Worm (Caenorhabditis elegans): ENCODE data around the gene irld-49.

irld-49 gene

DNA sequence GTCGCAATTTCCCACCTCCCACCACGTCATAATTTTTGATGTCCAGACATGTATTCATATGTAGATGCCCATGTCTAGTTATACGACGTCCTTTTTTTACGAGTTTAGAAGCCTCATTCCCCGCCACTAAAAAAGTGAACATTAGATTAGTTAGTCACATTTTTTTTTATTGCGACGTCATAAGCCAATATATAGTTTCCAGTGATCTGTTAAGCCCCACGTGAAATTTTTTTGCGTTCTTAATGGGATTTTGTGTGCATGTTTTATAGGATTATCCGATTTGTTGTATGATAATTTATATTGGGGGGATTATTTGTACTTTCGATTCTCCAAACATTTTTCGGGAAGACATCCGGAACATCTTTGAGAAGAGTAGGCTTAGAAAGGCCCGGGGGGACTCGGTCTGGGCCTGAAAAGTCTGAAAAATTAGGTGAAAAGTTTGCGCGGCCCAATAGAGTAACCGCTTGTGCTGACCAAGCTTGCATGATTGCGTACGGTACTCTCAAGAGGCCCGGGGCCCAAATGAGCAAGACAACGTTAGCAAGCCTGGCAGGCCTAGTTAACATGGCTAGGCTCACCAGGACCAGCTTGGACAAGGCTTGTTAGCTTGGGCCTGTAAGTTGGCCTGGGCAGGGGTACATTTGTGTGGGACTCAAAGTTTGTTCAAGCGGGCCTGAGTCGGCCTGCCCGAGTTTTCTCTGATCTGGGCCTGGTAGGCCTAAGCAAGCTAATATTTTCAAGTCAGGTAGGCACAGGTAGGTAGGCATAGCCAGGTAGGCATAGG is 21.4 kb downstream of the irld-49 start:
- TF ChIP-seq lin-39 (tag; optimal IDR thresholded peaks at IDR 0.05) (no peak), Y55F3AM.14 (GFP tag; optimal IDR thresholded peaks at IDR 0.05) (no peak), nhr-10 (tag; optimal IDR thresholded peaks at IDR 0.05) (no peak), nhr-21 (tag; optimal IDR thresholded peaks at IDR 0.05) (no peak), sma-9 (GFP tag; optimal IDR thresholded peaks at IDR 0.05) (no peak), sma-9 (tag; optimal IDR thresholded peaks at IDR 0.05) (no peak)

- TF ChIP-seq gmeb-1 (tag; optimal IDR thresholded peaks at IDR 0.05) (no peak), fos-1 (tag; optimal IDR thresholded peaks at IDR 0.05) (no peak), ztf-1 (GFP tag; conservative IDR thresholded peaks at IDR 0.05) (no peak), sma-9 (GFP tag; optimal IDR thresholded peaks at IDR 0.05) (no peak), sma-9 (tag; optimal IDR thresholded peaks at IDR 0.05) (no peak), lsy-2 (tag; optimal IDR thresholded peaks at IDR 0.05) (no peak), nhr-21 (tag; optimal IDR thresholded peaks at IDR 0.05) (no peak), unc-62 (GFP tag; optimal IDR thresholded peaks at IDR 0.05) (no peak), alr-1 (tag; optimal IDR thresholded peaks at IDR 0.05) (no peak), blmp-1 (tag; optimal IDR thresholded peaks at IDR 0.05; ENCODE audit: insufficient read depth) (no peak), nhr-25 (tag; optimal IDR thresholded peaks at IDR 0.05) (no peak), Y55F3AM.14 (GFP tag; optimal IDR thresholded peaks at IDR 0.05) (no peak), crh-2 (tag; optimal IDR thresholded peaks at IDR 0.05) (no peak), lin-39 (tag; optimal IDR thresholded peaks at IDR 0.05) (no peak), peb-1 (tag; optimal IDR thresholded peaks at IDR 0.05) (no peak), nhr-11 (tag; optimal IDR thresholded peaks at IDR 0.05) (no peak), skn-1 (tag; optimal IDR thresholded peaks at IDR 0.05) (no peak), mab-5 (tag; optimal IDR thresholded peaks at IDR 0.05) (no peak), unc-39 (tag; optimal IDR thresholded peaks at IDR 0.05) (no peak)
Observed at ce11 chrII:2966350-2966749, 22.4 kb downstream of the irld-49 start.

DNA sequence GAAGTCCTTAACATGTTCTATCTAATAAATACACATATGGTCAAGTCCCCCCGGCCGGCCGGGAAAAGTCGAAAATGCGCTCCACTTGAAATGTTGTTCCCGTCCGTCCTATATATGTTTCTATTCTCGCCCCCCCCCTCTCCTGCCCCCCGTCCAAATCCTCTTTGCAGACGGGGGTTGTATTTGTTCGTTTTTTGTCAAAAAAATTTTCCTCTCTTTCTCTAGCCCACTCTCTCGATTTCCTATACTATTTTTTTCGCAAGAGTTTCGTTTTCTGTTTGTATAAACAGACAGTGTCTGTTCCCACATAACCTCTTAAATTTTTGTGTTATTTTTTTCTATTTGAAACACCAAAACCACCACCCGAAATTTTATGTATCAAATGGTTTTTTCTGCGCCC is 23.1 kb downstream of the irld-49 start:
- no peak for TF ChIP-seq nhr-25 (tag; optimal IDR thresholded peaks at IDR 0.05)
- TF ChIP-seq sma-9 (GFP tag; optimal IDR thresholded peaks at IDR 0.05): peak; percentile 8
- TF ChIP-seq sma-9 (tag; optimal IDR thresholded peaks at IDR 0.05): no peak
- TF ChIP-seq unc-55 (GFP tag; optimal IDR thresholded peaks at IDR 0.05): no peak
- TF ChIP-seq nhr-6 (tag; optimal IDR thresholded peaks at IDR 0.05): no peak
- TF ChIP-seq lin-11 (tag; optimal IDR thresholded peaks at IDR 0.05): no peak
- no peak for TF ChIP-seq ZK546.5 (tag; optimal IDR thresholded peaks at IDR 0.05)
- no peak for TF ChIP-seq nhr-21 (tag; optimal IDR thresholded peaks at IDR 0.05)
- TF ChIP-seq crh-2 (tag; optimal IDR thresholded peaks at IDR 0.05): no peak
- no peak for TF ChIP-seq ztf-1 (GFP tag; conservative IDR thresholded peaks at IDR 0.05)
- TF ChIP-seq F13H6.1 (tag; optimal IDR thresholded peaks at IDR 0.05): peak; percentile 74
- no peak for TF ChIP-seq mbf-1 (tag; optimal IDR thresholded peaks at IDR 0.05)

DNA sequence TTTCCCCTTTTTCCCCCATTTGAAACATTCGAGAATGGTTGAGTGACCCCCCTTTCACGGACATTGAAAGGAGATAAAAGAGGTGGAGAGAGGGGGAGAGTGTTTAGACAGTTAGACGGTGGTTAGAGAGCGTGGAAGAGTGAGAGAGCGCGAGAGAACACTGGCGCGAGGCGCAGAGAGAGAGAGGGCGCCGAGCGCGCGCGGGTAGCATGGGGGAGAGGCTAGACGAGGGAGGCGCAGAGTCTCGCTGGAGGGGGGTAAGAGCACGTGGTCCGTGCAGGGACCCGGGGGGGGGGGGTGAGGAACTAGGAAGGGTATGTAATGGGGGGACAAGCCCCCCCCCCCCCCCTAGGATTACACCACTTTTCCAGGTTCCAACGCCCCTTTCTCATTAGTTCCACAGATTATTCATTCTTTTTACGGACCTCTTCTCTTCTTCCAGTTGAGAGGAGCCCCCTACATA is 30.0 kb downstream of the irld-49 start:
- TF ChIP-seq nhr-11 (tag; optimal IDR thresholded peaks at IDR 0.05) (no peak), dmd-4 (tag; optimal IDR thresholded peaks at IDR 0.05) (no peak), zag-1 (tag; optimal IDR thresholded peaks at IDR 0.05) (peak; percentile 90), ama-1 (optimal IDR thresholded peaks at IDR 0.05) (peak; percentile 81), nhr-237 (tag; optimal IDR thresholded peaks at IDR 0.05) (peak; percentile 69), ceh-82 (tag; optimal IDR thresholded peaks at IDR 0.05) (peak; percentile 26), R02D3.7 (tag; optimal IDR thresholded peaks at IDR 0.05) (peak; percentile 40), egl-27 (tag; optimal IDR thresholded peaks at IDR 0.05) (peak; percentile 99), blmp-1 (tag; optimal IDR thresholded peaks at IDR 0.05; ENCODE audit: insufficient read depth) (peak; percentile 79), nhr-21 (tag; optimal IDR thresholded peaks at IDR 0.05) (peak; percentile 96), aly-2 (tag; optimal IDR thresholded peaks at IDR 0.05) (no peak), ztf-11 (tag; optimal IDR thresholded peaks at IDR 0.05) (peak; percentile 71), skn-1 (tag; optimal IDR thresholded peaks at IDR 0.05) (no peak), nhr-23 (tag; optimal IDR thresholded peaks at IDR 0.05) (no peak), mdl-1 (tag; optimal IDR thresholded peaks at IDR 0.05) (peak; percentile 95 to 98), nhr-12 (tag; optimal IDR thresholded peaks at IDR 0.05) (no peak), crh-2 (tag; optimal IDR thresholded peaks at IDR 0.05) (peak; percentile 96), mbf-1 (tag; optimal IDR thresholded peaks at IDR 0.05) (no peak), unc-55 (GFP tag; optimal IDR thresholded peaks at IDR 0.05) (peak; percentile 89), lsy-2 (tag; optimal IDR thresholded peaks at IDR 0.05) (peak; percentile 90 to 93), nhr-10 (tag; optimal IDR thresholded peaks at IDR 0.05) (peak; percentile 51), fos-1 (tag; optimal IDR thresholded peaks at IDR 0.05) (peak; percentile 87), sma-3 (GFP tag; optimal IDR thresholded peaks at IDR 0.05) (peak; percentile 88), Y55F3AM.14 (GFP tag; optimal IDR thresholded peaks at IDR 0.05) (peak; percentile 97), unc-39 (tag; optimal IDR thresholded peaks at IDR 0.05) (no peak), ztf-1 (GFP tag; conservative IDR thresholded peaks at IDR 0.05) (no peak), elt-3 (tag; optimal IDR thresholded peaks at IDR 0.05) (no peak), nhr-6 (tag; optimal IDR thresholded peaks at IDR 0.05) (peak; percentile 88), gmeb-1 (tag; optimal IDR thresholded peaks at IDR 0.05) (peak; percentile 91), ceh-16 (tag; optimal IDR thresholded peaks at IDR 0.05) (peak; percentile 83), F13H6.1 (tag; optimal IDR thresholded peaks at IDR 0.05) (peak; percentile 97), peb-1 (tag; optimal IDR thresholded peaks at IDR 0.05) (no peak), sem-4 (tag; optimal IDR thresholded peaks at IDR 0.05) (peak; percentile 93), sma-9 (GFP tag; optimal IDR thresholded peaks at IDR 0.05) (peak; percentile 99), sma-9 (tag; optimal IDR thresholded peaks at IDR 0.05) (peak; percentile 76), ZK546.5 (tag; optimal IDR thresholded peaks at IDR 0.05) (peak; percentile 32), nhr-25 (tag; optimal IDR thresholded peaks at IDR 0.05) (peak; percentile 97), mab-5 (tag; optimal IDR thresholded peaks at IDR 0.05) (peak; percentile 95)
